Worm (Caenorhabditis elegans): ENCODE measurements around the gene brap-2.

Gene brap-2

ce11 chrII:5418317-5418716 lies 25.3 kb upstream of the brap-2 start:
- TF ChIP-seq elt-1 (tag; optimal IDR thresholded peaks at IDR 0.05), result no peak
- no peak for TF ChIP-seq tbx-2 (tag; optimal IDR thresholded peaks at IDR 0.05)
- TF ChIP-seq ceh-16 (tag; optimal IDR thresholded peaks at IDR 0.05), result no peak
- TF ChIP-seq mdl-1 (tag; optimal IDR thresholded peaks at IDR 0.05), result no peak
- TF ChIP-seq pqm-1 (tag; optimal IDR thresholded peaks at IDR 0.05), result no peak
- no peak for TF ChIP-seq egl-5 (tag; optimal IDR thresholded peaks at IDR 0.05)
- no peak for TF ChIP-seq aly-2 (tag; optimal IDR thresholded peaks at IDR 0.05)
- TF ChIP-seq nhr-28 (tag; optimal IDR thresholded peaks at IDR 0.05), result no peak
- TF ChIP-seq egl-27 (tag; optimal IDR thresholded peaks at IDR 0.05), result no peak
- TF ChIP-seq nhr-25 (tag; optimal IDR thresholded peaks at IDR 0.05), result no peak
- TF ChIP-seq snpc-4 (tag; optimal IDR thresholded peaks at IDR 0.05), result no peak
- no peak for TF ChIP-seq mml-1 (tag; optimal IDR thresholded peaks at IDR 0.05)
- no peak for TF ChIP-seq nhr-43 (tag; optimal IDR thresholded peaks at IDR 0.05; ENCODE audit: poor library complexity, severe bottlenecking)
- TF ChIP-seq eor-1 (tag; optimal IDR thresholded peaks at IDR 0.05), result no peak
- no peak for TF ChIP-seq ztf-4 (tag; optimal IDR thresholded peaks at IDR 0.05)
- no peak for TF ChIP-seq sea-2 (GFP tag; optimal IDR thresholded peaks at IDR 0.05)
- no peak for TF ChIP-seq zag-1 (tag; optimal IDR thresholded peaks at IDR 0.05)

ce11 chrII:5417905-5418304 lies 24.9 kb upstream of the brap-2 start:
- TF ChIP-seq jun-1 (tag; optimal IDR thresholded peaks at IDR 0.05) (no peak), nhr-23 (tag; optimal IDR thresholded peaks at IDR 0.05) (no peak), nhr-76 (tag; optimal IDR thresholded peaks at IDR 0.05) (no peak), ZK546.5 (tag; optimal IDR thresholded peaks at IDR 0.05) (no peak), hmg-11 (tag; optimal IDR thresholded peaks at IDR 0.05) (no peak), fkh-10 (GFP tag; optimal IDR thresholded peaks at IDR 0.05) (no peak), tbx-2 (tag; optimal IDR thresholded peaks at IDR 0.05) (no peak), ztf-11 (tag; optimal IDR thresholded peaks at IDR 0.05) (no peak), nhr-12 (tag; optimal IDR thresholded peaks at IDR 0.05) (no peak), mdl-1 (tag; optimal IDR thresholded peaks at IDR 0.05) (no peak), lin-39 (tag; optimal IDR thresholded peaks at IDR 0.05) (no peak), ama-1 (optimal IDR thresholded peaks at IDR 0.05) (no peak), mml-1 (tag; optimal IDR thresholded peaks at IDR 0.05) (no peak), sea-2 (GFP tag; optimal IDR thresholded peaks at IDR 0.05) (no peak), nfya-1 (tag; optimal IDR thresholded peaks at IDR 0.05; ENCODE audit: insufficient read depth) (no peak), fkh-2 (tag; optimal IDR thresholded peaks at IDR 0.05) (no peak), ceh-82 (tag; optimal IDR thresholded peaks at IDR 0.05) (no peak), egl-5 (tag; optimal IDR thresholded peaks at IDR 0.05) (no peak), fos-1 (tag; optimal IDR thresholded peaks at IDR 0.05) (no peak), skn-1 (tag; optimal IDR thresholded peaks at IDR 0.05) (no peak)

ce11 chrII:5416204-5416764 lies 23.3 kb upstream of the brap-2 start, which contains the start of gene EEED8.2:
EEED8.2 (plus strand) TSS chrII:5416714.
- no peak for TF ChIP-seq nhr-25 (tag; optimal IDR thresholded peaks at IDR 0.05)
- TF ChIP-seq pha-4 (tag; optimal IDR thresholded peaks at IDR 0.05), result peak; percentile 26

- TF ChIP-seq fos-1 (tag; optimal IDR thresholded peaks at IDR 0.05), result no peak
- TF ChIP-seq unc-39 (tag; optimal IDR thresholded peaks at IDR 0.05), result no peak
- no peak for TF ChIP-seq nhr-43 (tag; optimal IDR thresholded peaks at IDR 0.05; ENCODE audit: poor library complexity, severe bottlenecking)
- no peak for TF ChIP-seq egl-27 (tag; optimal IDR thresholded peaks at IDR 0.05)
- no peak for TF ChIP-seq R02D3.7 (tag; optimal IDR thresholded peaks at IDR 0.05)
- no peak for TF ChIP-seq elt-3 (tag; optimal IDR thresholded peaks at IDR 0.05)
- TF ChIP-seq nhr-77 (tag; optimal IDR thresholded peaks at IDR 0.05), result no peak
- no peak for TF ChIP-seq ZK546.5 (tag; optimal IDR thresholded peaks at IDR 0.05)
Measured at ce11 chrII:5414040-5414439, 21.1 kb upstream of the brap-2 start, which contains the start of the genes EEED8.14 and EEED8.3. EEED8.14 (minus strand) TSS chrII:5414052. EEED8.3 (plus strand) TSS chrII:5414276.

Measured in whole organism, L3 larva.